Worm (Caenorhabditis elegans) whole organism, L4 larva: ENCODE results near the gene hacl-1.
A peak's percentile ranks its signal among the peaks of the same experiment; 100 is the strongest.

ENCODE experiments used
- F10B5.3 ChIP-seq: sonication (generic microtip); optimal IDR thresholded peaks from 2 replicates; lab custom pipeline; 2016; ENCODE audit warnings: mild to moderate bottlenecking, missing genetic modification characterization, missing compliant biosample characterization
- F26F4.8 ChIP-seq: fragments of 200-800 bp; sonication (Bioruptor generic); conservative IDR thresholded peaks from 2 replicates; pipeline ENCODE4 v1.3.6; 2022; ENCODE audit warnings: missing genetic modification characterization, missing compliant biosample characterization
- F44E2.7 ChIP-seq: fragments of 200-800 bp; sonication (Bioruptor generic); IDR thresholded peaks from 2 replicates; pipeline ENCODE4 v2.1.2; 2022; ENCODE audit warnings: missing genetic modification characterization, missing compliant biosample characterization
- T20F7.1 ChIP-seq: fragments of 200-800 bp; sonication (Bioruptor generic); optimal IDR thresholded peaks from 2 replicates; lab custom pipeline; 2018; ENCODE audit warnings: mild to moderate bottlenecking, missing genetic modification characterization, missing compliant biosample characterization
- Y48G9A.11 ChIP-seq: fragments of 200-800 bp; sonication (Bioruptor generic); IDR thresholded peaks from 2 replicates; pipeline ENCODE4 v1.3.6; 2022; ENCODE audit warnings: missing genetic modification reagents, missing genetic modification characterization, missing compliant biosample characterization
- Y75B8A.6 ChIP-seq: fragments of 200-800 bp; sonication (Bioruptor generic); IDR thresholded peaks from 2 replicates; pipeline ENCODE4 v1.3.6; 2022; ENCODE audit warnings: missing genetic modification reagents, missing genetic modification characterization, missing compliant biosample characterization
- ZK546.5 ChIP-seq, 2 experiments: sonication (generic microtip); optimal IDR thresholded peaks; 2 replicates each; lab custom pipeline; 2017; ENCODE audit warnings: missing biosample characterization in 2 of 2, missing genetic modification characterization in 2 of 2
- aha-1 ChIP-seq: fragments of 150-350 bp; peaks from one replicate; lab custom pipeline; 2014; ENCODE audit warnings: missing biosample characterization, missing genetic modification characterization
- arid-1 ChIP-seq: fragments of 200-800 bp; sonication (Bioruptor generic); conservative IDR thresholded peaks from 2 replicates; pipeline ENCODE4 v1.3.6; 2022; ENCODE audit warnings: missing genetic modification reagents, missing genetic modification characterization, missing compliant biosample characterization
- ceh-62 ChIP-seq: sonication (generic microtip); optimal IDR thresholded peaks from 2 replicates; lab custom pipeline; 2017; ENCODE audit warnings: missing biosample characterization, missing genetic modification characterization
- ceh-82 ChIP-seq: sonication (generic microtip); optimal IDR thresholded peaks from 2 replicates; lab custom pipeline; 2017; ENCODE audit warnings: missing biosample characterization, missing genetic modification characterization
- ces-1 ChIP-seq: fragments of 150-350 bp; sonication (generic microtip); optimal IDR thresholded peaks from 4 replicates; lab custom pipeline; 2014; ENCODE audit warnings: missing biosample characterization, missing genetic modification reagents, missing genetic modification characterization
- dmd-6 ChIP-seq: fragments of 200-800 bp; sonication (Bioruptor generic); IDR thresholded peaks from 2 replicates; pipeline ENCODE4 v1.3.6; 2022; ENCODE audit warnings: missing genetic modification reagents, missing genetic modification characterization, missing compliant biosample characterization
- dpl-1 ChIP-seq: fragments of 150-350 bp; optimal IDR thresholded peaks from 2 replicates; lab custom pipeline; 2014; ENCODE audit warnings: missing biosample characterization, missing genetic modification reagents, missing genetic modification characterization
- duxl-1 ChIP-seq: sonication (generic microtip); optimal IDR thresholded peaks from 2 replicates; lab custom pipeline; 2016; ENCODE audit warnings: mild to moderate bottlenecking, missing genetic modification characterization, moderate library complexity, missing compliant biosample characterization; ENCODE audit not compliant: poor library complexity
- dve-1 ChIP-seq: sonication (generic microtip); optimal IDR thresholded peaks from 2 replicates; lab custom pipeline; 2017; ENCODE audit warnings: antibody characterized with exemption, mild to moderate bottlenecking, missing genetic modification characterization, missing compliant biosample characterization; ENCODE audit not compliant: insufficient read depth
- egl-43 ChIP-seq: fragments of 200-800 bp; sonication (Bioruptor generic); IDR thresholded peaks from 2 replicates; pipeline ENCODE4 v1.3.6; 2022; ENCODE audit warnings: missing genetic modification reagents, missing genetic modification characterization, missing compliant biosample characterization
- fkh-10 ChIP-seq: fragments of 150-350 bp; optimal IDR thresholded peaks from 2 replicates; lab custom pipeline; 2014; ENCODE audit warnings: missing biosample characterization, missing genetic modification reagents, missing genetic modification characterization
- gei-8 ChIP-seq: fragments of 200-800 bp; sonication (Bioruptor generic); optimal IDR thresholded peaks from 2 replicates; lab custom pipeline; 2018; ENCODE audit warnings: mild to moderate bottlenecking, missing genetic modification characterization, missing compliant biosample characterization
- hif-1 ChIP-seq, 2 experiments: sonication (generic microtip); optimal IDR thresholded peaks; 2 replicates each; lab custom pipeline; 2016 to 2017; ENCODE audit warnings: missing compliant biosample characterization in 2 of 2, missing genetic modification characterization in 2 of 2, missing genetic modification reagents in 2 of 2, missing genotype in 2 of 2, mild to moderate bottlenecking in 1 of 2
- hlh-30 ChIP-seq: sonication (generic microtip); optimal IDR thresholded peaks from 2 replicates; lab custom pipeline; 2017; ENCODE audit warnings: antibody characterized with exemption, mild to moderate bottlenecking, missing genetic modification characterization, missing compliant biosample characterization; ENCODE audit not compliant: insufficient read depth
- hmg-1.1 ChIP-seq: fragments of 200-800 bp; sonication (Bioruptor generic); IDR thresholded peaks from 2 replicates; pipeline ENCODE4 v1.3.6; 2022; ENCODE audit warnings: missing genetic modification reagents, missing genetic modification characterization, missing compliant biosample characterization
- lin-15B ChIP-seq: fragments of 150-350 bp; sonication (generic microtip); optimal IDR thresholded peaks from 3 replicates; lab custom pipeline; 2014; ENCODE audit warnings: missing biosample characterization, missing genetic modification characterization
- lin-29 ChIP-seq: fragments of 200-800 bp; sonication (Bioruptor generic); IDR thresholded peaks from 2 replicates; pipeline ENCODE4 v1.3.6; 2022; ENCODE audit warnings: missing genetic modification reagents, missing genetic modification characterization, missing compliant biosample characterization
- mdl-1 ChIP-seq, 2 experiments: fragments of 150-350 bp in 1 of 2; sonication (generic microtip) in 1 of 2; optimal IDR thresholded peaks; 2 replicates each; lab custom pipeline; 2014 to 2017; ENCODE audit warnings: missing biosample characterization in 2 of 2, missing genetic modification characterization in 2 of 2
- mdt-29 ChIP-seq: fragments of 200-800 bp; sonication (Bioruptor generic); IDR thresholded peaks from 2 replicates; pipeline ENCODE4 v1.3.6; 2022; ENCODE audit warnings: missing genetic modification reagents, missing genetic modification characterization, missing compliant biosample characterization
- mes-2 ChIP-seq: sonication (generic microtip); optimal IDR thresholded peaks from 2 replicates; lab custom pipeline; 2016; ENCODE audit warnings: missing genotype, mild to moderate bottlenecking, missing genetic modification characterization, missing compliant biosample characterization; ENCODE audit not compliant: poor library complexity, severe bottlenecking
- mxl-2 ChIP-seq: fragments of 200-800 bp; sonication (Bioruptor generic); conservative IDR thresholded peaks from 2 replicates; pipeline ENCODE4 v1.3.6; 2022; ENCODE audit warnings: missing genetic modification reagents, missing genetic modification characterization, missing compliant biosample characterization
- nhr-10 ChIP-seq: fragments of 150-350 bp; optimal IDR thresholded peaks from 2 replicates; lab custom pipeline; 2014; ENCODE audit warnings: missing biosample characterization, missing genetic modification characterization
- nhr-11 ChIP-seq: fragments of 150-350 bp; optimal IDR thresholded peaks from 2 replicates; lab custom pipeline; 2014; ENCODE audit warnings: missing biosample characterization, missing genetic modification characterization
- nhr-111 ChIP-seq: fragments of 200-800 bp; sonication (Bioruptor generic); optimal IDR thresholded peaks from 2 replicates; lab custom pipeline; 2018; ENCODE audit warnings: mild to moderate bottlenecking, missing genetic modification characterization, missing compliant biosample characterization
- nhr-25 ChIP-seq: sonication (generic microtip); optimal IDR thresholded peaks from 2 replicates; lab custom pipeline; 2017; ENCODE audit warnings: missing genetic modification characterization, mild to moderate bottlenecking, missing compliant biosample characterization, antibody characterized with exemption, moderate library complexity, borderline replicate concordance; ENCODE audit not compliant: insufficient read depth
- nhr-48 ChIP-seq: sonication (generic microtip); optimal IDR thresholded peaks from 2 replicates; lab custom pipeline; 2016; ENCODE audit warnings: mild to moderate bottlenecking, missing genetic modification characterization, missing compliant biosample characterization
- nhr-6 ChIP-seq: fragments of 150-350 bp; optimal IDR thresholded peaks from 2 replicates; lab custom pipeline; 2014; ENCODE audit warnings: missing biosample characterization, missing genetic modification characterization
- nhr-76 ChIP-seq: fragments of 150-350 bp; optimal IDR thresholded peaks from 2 replicates; lab custom pipeline; 2014; ENCODE audit warnings: missing biosample characterization, missing genetic modification characterization
- pha-4 ChIP-seq, 2 experiments: fragments of 150-350 bp in 1 of 2; fragments of 200-800 bp in 1 of 2; sonication (Bioruptor generic) in 1 of 2; IDR thresholded peaks in 1 of 2; optimal IDR thresholded peaks in 1 of 2; 2 replicates each; pipeline versions ENCODE4 v1.3.6 to Lab custom; 2014 to 2022; ENCODE audit warnings: missing genetic modification characterization in 2 of 2, missing genetic modification reagents in 2 of 2, missing biosample characterization in 1 of 2, missing compliant biosample characterization in 1 of 2
- php-3 ChIP-seq: fragments of 200-800 bp; sonication (Bioruptor generic); IDR thresholded peaks from 2 replicates; pipeline ENCODE4 v1.3.6; 2022; ENCODE audit warnings: missing genetic modification reagents, missing genetic modification characterization, missing compliant biosample characterization
- pqm-1 ChIP-seq: sonication (generic microtip); optimal IDR thresholded peaks from 2 replicates; lab custom pipeline; 2017; ENCODE audit warnings: missing biosample characterization, missing genetic modification characterization
- rbr-2 ChIP-seq: sonication (generic microtip); optimal IDR thresholded peaks from 2 replicates; lab custom pipeline; 2016; ENCODE audit warnings: missing genotype, missing genetic modification characterization, missing compliant biosample characterization
- tra-1 ChIP-seq: fragments of 200-800 bp; sonication (Bioruptor generic); IDR thresholded peaks from 2 replicates; pipeline ENCODE4 v1.3.6; 2022; ENCODE audit warnings: missing genetic modification reagents, missing genetic modification characterization, missing compliant biosample characterization
- unc-130 ChIP-seq: sonication (generic microtip); optimal IDR thresholded peaks from 2 replicates; lab custom pipeline; 2016; ENCODE audit warnings: missing genetic modification reagents, missing genetic modification characterization, missing compliant biosample characterization
- unc-62 ChIP-seq, 3 experiments: fragments of 150-350 bp in 1 of 3; sonication (generic microtip); optimal IDR thresholded peaks in 2 of 3; peaks in 1 of 3; 1 replicate in 1 of 3; 2 replicates in 2 of 3; lab custom pipeline; 2014 to 2017; ENCODE audit warnings: missing biosample characterization in 3 of 3, missing genetic modification characterization in 3 of 3, missing genetic modification reagents in 3 of 3, missing genotype in 1 of 3
- zag-1 ChIP-seq: fragments of 150-350 bp; optimal IDR thresholded peaks from 2 replicates; lab custom pipeline; 2014; ENCODE audit warnings: missing biosample characterization, missing genetic modification characterization
- zfp-3 ChIP-seq: fragments of 200-800 bp; sonication (Bioruptor generic); conservative IDR thresholded peaks from 2 replicates; pipeline ENCODE4 v1.3.6; 2022; ENCODE audit warnings: missing genetic modification reagents, missing genetic modification characterization, missing compliant biosample characterization
- ztf-11 ChIP-seq: fragments of 150-350 bp; optimal IDR thresholded peaks from 2 replicates; lab custom pipeline; 2014; ENCODE audit warnings: missing biosample characterization, missing genetic modification characterization

Gene hacl-1

DNA sequence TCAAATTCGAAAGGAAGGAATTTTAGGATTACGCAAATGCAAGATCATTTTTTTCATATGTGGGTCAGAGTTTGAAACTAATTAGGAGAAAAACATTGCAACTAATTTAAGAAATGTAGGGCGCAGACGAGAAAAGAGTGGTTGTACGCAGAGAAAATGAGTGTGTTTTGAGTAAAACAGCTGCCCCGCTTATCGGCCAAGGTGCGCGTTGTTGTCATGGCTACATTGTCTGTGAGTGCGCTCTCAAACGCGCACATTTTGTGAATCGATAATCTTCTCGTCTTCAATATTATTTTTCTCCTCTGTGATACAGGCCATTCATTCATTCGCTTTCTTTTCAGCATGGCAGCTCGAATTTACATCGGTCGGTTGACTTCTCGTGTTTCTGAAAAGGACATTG, 39.1 kb downstream of the hacl-1 start:
- no peak for TF ChIP-seq Y75B8A.6 (GFP tag; lab: Robert Waterston, UW)
- no peak for TF ChIP-seq zfp-3 (GFP tag; lab: Robert Waterston, UW)
- TF ChIP-seq hmg-1.1 (GFP tag; lab: Robert Waterston, UW): 0 out of 2 replicates have a peak, but pooled peaks have one; percentile 10
- no peak for TF ChIP-seq ceh-82 (tag; lab: Kevin White, UChicago)
- TF ChIP-seq dmd-6 (GFP tag; lab: Robert Waterston, UW): peak; percentile 13; the same call in 1 of the 2 replicates
- no peak for TF ChIP-seq mes-2 (tag; lab: Kevin White, UChicago)
- no peak for TF ChIP-seq Y48G9A.11 (GFP tag; lab: Robert Waterston, UW)
- no peak for TF ChIP-seq nhr-25 (tag; lab: Kevin White, UChicago)

DNA sequence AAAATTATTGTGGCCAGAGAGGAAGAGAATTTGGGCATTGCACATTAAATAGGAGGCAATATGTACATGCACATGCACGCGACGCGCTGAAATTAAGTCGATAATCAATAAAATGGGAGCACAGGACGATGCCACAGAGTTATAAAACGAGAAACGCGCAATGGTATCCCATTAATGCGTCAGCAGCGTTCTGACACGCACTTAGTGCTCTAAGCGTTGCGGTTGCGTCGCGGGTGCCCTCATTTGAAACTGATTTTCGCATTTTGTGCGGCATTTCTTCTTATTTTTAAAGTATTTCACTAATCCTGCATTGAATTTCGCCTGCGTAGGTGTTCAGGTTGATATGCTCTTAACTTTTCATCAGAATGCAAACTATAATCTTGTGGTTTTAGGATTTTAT, 39.7 kb downstream of the hacl-1 start, which contains the start of gene rsp-1:
TSS of gene rsp-1 (plus strand) at position 338 of the 400 bp plus-strand sequence.
- TF ChIP-seq nhr-25 (tag; lab: Kevin White, UChicago) (peak; percentile 75), nhr-11 (tag; lab: Kevin White, UChicago) (peak; percentile 77), unc-62 (GFP tag; optimal IDR thresholded peaks at IDR 0.05 in 1 of 2; lab: Kevin White, UChicago) (peak in 1 of 2 experiments; percentile 99), unc-62 (tag; optimal IDR thresholded peaks at IDR 0.05; lab: Kevin White, UChicago) (no peak), fkh-10 (GFP tag; lab: Kevin White, UChicago) (peak; percentile 60), pqm-1 (tag; lab: Kevin White, UChicago) (peak; percentile 41), hmg-1.1 (GFP tag; lab: Robert Waterston, UW) (peak; percentile 90), T20F7.1 (GFP tag; lab: Kevin White, UChicago) (peak; percentile 90), ztf-11 (tag; lab: Kevin White, UChicago) (no peak), ceh-62 (tag; lab: Kevin White, UChicago) (no peak), F26F4.8 (GFP tag; lab: Robert Waterston, UW) (no peak), duxl-1 (tag; lab: Kevin White, UChicago) (peak; percentile 85), rbr-2 (tag; lab: Kevin White, UChicago) (peak; percentile 94), aha-1 (tag; lab: Kevin White, UChicago) (peak; percentile 96), dve-1 (peak; percentile 97), F44E2.7 (GFP tag; lab: Robert Waterston, UW) (0 out of 2 replicates have a peak, but pooled peaks have one; percentile 49), gei-8 (GFP tag; lab: Kevin White, UChicago) (no peak), dpl-1 (peak; percentile 86), php-3 (peak; percentile 76), nhr-6 (tag; lab: Kevin White, UChicago) (peak; percentile 93), zag-1 (no peak), mes-2 (tag; lab: Kevin White, UChicago) (peak; percentile 95), tra-1 (GFP tag; lab: Robert Waterston, UW) (peak; percentile 81), arid-1 (GFP tag; lab: Robert Waterston, UW) (peak; percentile 88), mdl-1 (tag; optimal IDR thresholded peaks at IDR 0.05; lab: Kevin White, UChicago) (peak in 1 of 2 experiments; percentile 76), nhr-111 (no peak), ces-1 (no peak), dmd-6 (GFP tag; lab: Robert Waterston, UW) (peak; percentile 87), hif-1 (tag; optimal IDR thresholded peaks at IDR 0.05; lab: Kevin White, UChicago) (peak; percentile 3 to 79), mxl-2 (GFP tag; lab: Robert Waterston, UW) (no peak), mdt-29 (GFP tag; lab: Robert Waterston, UW) (0 out of 2 replicates have a peak, but pooled peaks have one; percentile 11), pha-4 (GFP tag; IDR thresholded peaks at IDR 0.05; lab: Robert Waterston, UW) (peak; percentile 46; the same call in 1 of the 2 replicates), pha-4 (tag; optimal IDR thresholded peaks at IDR 0.05; lab: Kevin White, UChicago) (peak; percentile 33), nhr-48 (peak; percentile 82), ZK546.5 (tag; optimal IDR thresholded peaks at IDR 0.05; lab: Kevin White, UChicago) (no peak), egl-43 (peak; percentile 73; the same call in 1 of the 2 replicates), lin-29 (GFP tag; lab: Robert Waterston, UW) (peak; percentile 64; the same call in 1 of the 2 replicates), nhr-10 (tag; lab: Kevin White, UChicago) (no peak), hlh-30 (peak; percentile 85), F10B5.3 (tag; lab: Kevin White, UChicago) (peak; percentile 41), nhr-76 (tag; lab: Kevin White, UChicago) (no peak), Y75B8A.6 (GFP tag; lab: Robert Waterston, UW) (no peak), unc-130 (GFP tag; lab: Kevin White, UChicago) (peak; percentile 44), lin-15B (tag; lab: Kevin White, UChicago) (no peak)
